Worm (Caenorhabditis elegans) whole organism, L2 larva: ENCODE results near the gene F46E10.18.

Experiments
- ama-1 ChIP-seq: fragments of 150-350 bp; optimal IDR thresholded peaks from 2 replicates; lab custom pipeline; 2018; ENCODE audit warnings: inconsistent platforms
- elt-1 ChIP-seq: fragments of 150-350 bp; optimal IDR thresholded peaks from 2 replicates; lab custom pipeline; 2014; ENCODE audit warnings: missing biosample characterization, missing genetic modification characterization
- elt-3 ChIP-seq: sonication (generic microtip); optimal IDR thresholded peaks from 2 replicates; lab custom pipeline; 2017; ENCODE audit warnings: missing biosample characterization, missing genetic modification characterization
- fos-1 ChIP-seq: fragments of 150-350 bp; optimal IDR thresholded peaks from 2 replicates; lab custom pipeline; 2014; ENCODE audit warnings: missing biosample characterization, missing genetic modification characterization
- gmeb-1 ChIP-seq: fragments of 150-350 bp; optimal IDR thresholded peaks from 2 replicates; lab custom pipeline; 2014; ENCODE audit warnings: missing biosample characterization, missing genetic modification characterization
- lsy-2 ChIP-seq, 2 experiments: fragments of 150-350 bp in 1 of 2; sonication (generic microtip) in 1 of 2; optimal IDR thresholded peaks; 2 replicates each; lab custom pipeline; 2014 to 2017; ENCODE audit warnings: missing biosample characterization in 2 of 2, missing genetic modification characterization in 2 of 2
- mdl-1 ChIP-seq, 2 experiments: fragments of 150-350 bp in 1 of 2; sonication (generic microtip) in 1 of 2; optimal IDR thresholded peaks; 2 replicates each; lab custom pipeline; 2017; ENCODE audit warnings: missing biosample characterization in 2 of 2, missing genetic modification characterization in 2 of 2
- nhr-11 ChIP-seq: fragments of 150-350 bp; optimal IDR thresholded peaks from 2 replicates; lab custom pipeline; 2014; ENCODE audit warnings: missing biosample characterization, missing genetic modification characterization
- nhr-129 ChIP-seq: fragments of 150-350 bp; optimal IDR thresholded peaks from 2 replicates; lab custom pipeline; 2014; ENCODE audit warnings: missing biosample characterization, missing genetic modification characterization
- nhr-237 ChIP-seq: fragments of 150-350 bp; optimal IDR thresholded peaks from 2 replicates; lab custom pipeline; 2014; ENCODE audit warnings: missing biosample characterization, missing genetic modification characterization
- unc-62 ChIP-seq: fragments of 150-350 bp; optimal IDR thresholded peaks from 2 replicates; lab custom pipeline; 2014; ENCODE audit warnings: missing biosample characterization, missing genetic modification reagents, missing genetic modification characterization
- zag-1 ChIP-seq: fragments of 150-350 bp; optimal IDR thresholded peaks from 2 replicates; lab custom pipeline; 2014; ENCODE audit warnings: missing biosample characterization, missing genetic modification characterization

DNA sequence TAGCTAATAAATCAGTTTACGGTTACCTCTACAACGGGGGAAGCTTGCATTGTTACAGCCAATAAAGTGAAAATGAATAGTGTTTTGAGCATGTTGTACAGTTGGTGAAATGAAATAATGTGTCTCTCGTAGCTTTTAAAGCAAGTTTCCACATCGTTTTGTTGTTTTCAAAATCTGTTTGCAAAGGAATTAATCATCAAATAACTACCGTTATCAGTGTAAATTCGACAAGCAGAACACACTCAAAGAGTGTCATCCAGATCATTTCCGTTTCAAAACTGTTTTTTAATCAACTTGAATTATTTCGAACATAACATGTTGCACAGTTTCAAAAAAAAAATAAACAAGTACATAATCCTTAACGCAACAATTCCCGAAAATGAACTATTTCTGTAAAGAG is 36.2 kb downstream of the F46E10.18 start, which contains the start of gene spp-27:
- TF ChIP-seq elt-3 (tag; lab: Kevin White, UChicago) (no peak), zag-1 (no peak), nhr-129 (no peak), gmeb-1 (no peak), nhr-11 (tag; lab: Kevin White, UChicago) (no peak), mdl-1 (tag; optimal IDR thresholded peaks at IDR 0.05; lab: Kevin White, UChicago) (no peak), fos-1 (tag; lab: Kevin White, UChicago) (no peak), unc-62 (GFP tag; lab: Kevin White, UChicago) (no peak), ama-1 (lab: Kevin White, UChicago) (no peak), nhr-237 (no peak), lsy-2 (tag; optimal IDR thresholded peaks at IDR 0.05; lab: Kevin White, UChicago) (no peak), elt-1 (tag; lab: Kevin White, UChicago) (no peak)
